Fruit fly (Drosophila melanogaster) whole organism, prepupa: ENCODE results near the gene DPCoAC.
A peak's percentile ranks its signal among the peaks of the same experiment; 100 is the strongest.

Source experiments
- CG10631 ChIP-seq: fragments of 200-800 bp; sonication (Bioruptor generic); optimal IDR thresholded peaks from 2 replicates; lab custom pipeline; 2016; ENCODE audit warnings: missing biosample characterization, missing genetic modification characterization
- CG11294 ChIP-seq: fragments of 200-800 bp; sonication (Bioruptor generic); IDR thresholded peaks from 2 replicates; pipeline ENCODE4 v1.3.6; 2022; ENCODE audit warnings: missing biosample characterization, missing genetic modification characterization
- CG11762 ChIP-seq: fragments of 200-800 bp; sonication (Bioruptor generic); optimal IDR thresholded peaks from 3 replicates; lab custom pipeline; 2016; ENCODE audit warnings: missing biosample characterization, missing genetic modification characterization; ENCODE audit not compliant: insufficient read depth
- CG11902 ChIP-seq: fragments of 200-800 bp; sonication (Bioruptor generic); optimal IDR thresholded peaks from 3 replicates; lab custom pipeline; 2016; ENCODE audit warnings: missing biosample characterization, missing genetic modification characterization
- CG1621 ChIP-seq: fragments of 200-800 bp; sonication (Bioruptor generic); optimal IDR thresholded peaks from 3 replicates; lab custom pipeline; 2018; ENCODE audit warnings: missing biosample characterization, mild to moderate bottlenecking, missing genetic modification characterization
- CG16779 ChIP-seq: fragments of 200-800 bp; sonication (Bioruptor generic); optimal IDR thresholded peaks from 3 replicates; lab custom pipeline; 2017; ENCODE audit warnings: missing biosample characterization, mild to moderate bottlenecking, missing genetic modification characterization
- CG3032 ChIP-seq: fragments of 200-800 bp; optimal IDR thresholded peaks from 2 replicates; lab custom pipeline; 2019; ENCODE audit warnings: missing biosample characterization, mild to moderate bottlenecking, missing genetic modification characterization, moderate library complexity
- CG31627 ChIP-seq: fragments of 200-800 bp; sonication (Bioruptor generic); optimal IDR thresholded peaks from 3 replicates; lab custom pipeline; 2016; ENCODE audit warnings: missing biosample characterization, missing genetic modification characterization
- CG32006 ChIP-seq: fragments of 200-800 bp; sonication (Bioruptor generic); optimal IDR thresholded peaks from 3 replicates; lab custom pipeline; 2017; ENCODE audit warnings: missing biosample characterization, mild to moderate bottlenecking, missing genetic modification characterization
- CG34406 ChIP-seq: fragments of 200-800 bp; sonication (Bioruptor generic); optimal IDR thresholded peaks from 3 replicates; lab custom pipeline; 2016; ENCODE audit warnings: missing biosample characterization, missing genetic modification characterization
- CG3919 ChIP-seq: fragments of 200-800 bp; sonication (Bioruptor generic); optimal IDR thresholded peaks from 3 replicates; lab custom pipeline; 2016; ENCODE audit warnings: missing biosample characterization, missing genetic modification characterization
- CG4318 ChIP-seq: fragments of 200-800 bp; sonication (Bioruptor generic); optimal IDR thresholded peaks from 3 replicates; lab custom pipeline; 2017; ENCODE audit warnings: missing biosample characterization, mild to moderate bottlenecking, missing genetic modification characterization
- CG6163 ChIP-seq: fragments of 200-800 bp; sonication (Bioruptor generic); IDR thresholded peaks from 3 replicates; pipeline ENCODE4 v1.3.6; 2022; ENCODE audit warnings: missing biosample characterization, missing genetic modification characterization
- CG6276 ChIP-seq: fragments of 200-800 bp; sonication (Bioruptor generic); optimal IDR thresholded peaks from 2 replicates; lab custom pipeline; 2017; ENCODE audit warnings: missing biosample characterization, mild to moderate bottlenecking, missing genetic modification characterization
- CG6792 ChIP-seq: fragments of 200-800 bp; sonication (Bioruptor generic); optimal IDR thresholded peaks from 3 replicates; lab custom pipeline; 2016; ENCODE audit warnings: missing biosample characterization, missing genetic modification characterization
- CG6808 ChIP-seq: fragments of 200-800 bp; sonication (Bioruptor generic); optimal IDR thresholded peaks from 3 replicates; lab custom pipeline; 2017; ENCODE audit warnings: missing biosample characterization, missing genetic modification characterization, mild to moderate bottlenecking, moderate library complexity, missing genetic modification reagents
- CG6854 ChIP-seq: fragments of 200-800 bp; sonication (Bioruptor generic); optimal IDR thresholded peaks from 2 replicates; lab custom pipeline; 2017; ENCODE audit warnings: missing biosample characterization, mild to moderate bottlenecking, missing genetic modification characterization
- CG8119 ChIP-seq: fragments of 200-800 bp; sonication (Bioruptor generic); IDR thresholded peaks from 3 replicates; pipeline ENCODE4 v1.3.6; 2022; ENCODE audit warnings: missing biosample characterization, missing genetic modification characterization
- CG8319 ChIP-seq: fragments of 200-800 bp; sonication (Bioruptor generic); optimal IDR thresholded peaks from 3 replicates; lab custom pipeline; 2016; ENCODE audit warnings: missing biosample characterization, missing genetic modification characterization
- CG8632 ChIP-seq: fragments of 200-800 bp; sonication (Bioruptor generic); optimal IDR thresholded peaks from 3 replicates; lab custom pipeline; 2016; ENCODE audit warnings: missing biosample characterization, missing genetic modification characterization
- CG9139 ChIP-seq: fragments of 200-800 bp; sonication (Bioruptor generic); optimal IDR thresholded peaks from 3 replicates; lab custom pipeline; 2017; ENCODE audit warnings: missing biosample characterization, mild to moderate bottlenecking, missing genetic modification characterization
- Eip78C ChIP-seq: fragments of 200-800 bp; sonication (Bioruptor generic); peaks from one replicate; lab custom pipeline; 2016; ENCODE audit warnings: missing biosample characterization, missing genetic modification characterization
- Ets96B ChIP-seq: fragments of 200-800 bp; optimal IDR thresholded peaks from 2 replicates; lab custom pipeline; 2019; ENCODE audit warnings: missing biosample characterization, mild to moderate bottlenecking, missing genetic modification characterization, moderate library complexity
- Gug ChIP-seq: fragments of 200-800 bp; sonication (Bioruptor generic); IDR thresholded peaks from 2 replicates; pipeline ENCODE4 v1.3.6; 2022; ENCODE audit warnings: missing biosample characterization, missing genetic modification characterization
- Hr38 ChIP-seq: sonication (Bioruptor generic); optimal IDR thresholded peaks from 2 replicates; lab custom pipeline; 2016; ENCODE audit warnings: missing biosample characterization, missing genetic modification characterization
- Hr39 ChIP-seq: fragments of 200-800 bp; sonication (Bioruptor generic); optimal IDR thresholded peaks from 2 replicates; lab custom pipeline; 2016; ENCODE audit warnings: missing biosample characterization, missing genetic modification characterization
- Hr4 ChIP-seq: fragments of 200-800 bp; sonication (Bioruptor generic); optimal IDR thresholded peaks from 3 replicates; lab custom pipeline; 2016; ENCODE audit warnings: missing biosample characterization, missing genetic modification characterization
- Lpt ChIP-seq: fragments of 200-800 bp; sonication (Bioruptor generic); optimal IDR thresholded peaks from 3 replicates; lab custom pipeline; 2016; ENCODE audit warnings: missing biosample characterization, missing genetic modification characterization
- Met ChIP-seq: fragments of 200-800 bp; sonication (Bioruptor generic); optimal IDR thresholded peaks from 3 replicates; lab custom pipeline; 2016; ENCODE audit warnings: missing biosample characterization, missing genetic modification characterization
- OdsH ChIP-seq: fragments of 200-800 bp; sonication (Bioruptor generic); optimal IDR thresholded peaks from 3 replicates; lab custom pipeline; 2016; ENCODE audit warnings: missing biosample characterization, missing genetic modification characterization
- Smox ChIP-seq: fragments of 200-800 bp; sonication (Bioruptor generic); optimal IDR thresholded peaks from 3 replicates; lab custom pipeline; 2016; ENCODE audit warnings: missing biosample characterization, missing genetic modification characterization
- Sox102F ChIP-seq: fragments of 200-800 bp; sonication (Bioruptor generic); optimal IDR thresholded peaks from 2 replicates; lab custom pipeline; 2016; ENCODE audit warnings: missing biosample characterization, mild to moderate bottlenecking, missing genetic modification characterization
- Sox14 ChIP-seq: fragments of 200-800 bp; sonication (Bioruptor generic); optimal IDR thresholded peaks from 3 replicates; lab custom pipeline; 2016; ENCODE audit warnings: missing biosample characterization, missing genetic modification characterization
- Sox15 ChIP-seq: fragments of 200-800 bp; sonication (Bioruptor generic); optimal IDR thresholded peaks from 3 replicates; lab custom pipeline; 2016; ENCODE audit warnings: missing biosample characterization, missing genetic modification characterization
- achi ChIP-seq: fragments of 200-800 bp; sonication (Bioruptor generic); optimal IDR thresholded peaks from 3 replicates; lab custom pipeline; 2016; ENCODE audit warnings: missing biosample characterization, missing genetic modification characterization
- acj6 ChIP-seq: fragments of 200-800 bp; sonication (Bioruptor generic); optimal IDR thresholded peaks from 3 replicates; lab custom pipeline; 2016; ENCODE audit warnings: missing biosample characterization, missing genetic modification characterization
- cyc ChIP-seq: fragments of 200-800 bp; sonication (Bioruptor generic); optimal IDR thresholded peaks from 3 replicates; lab custom pipeline; 2016; ENCODE audit warnings: missing biosample characterization, missing genetic modification characterization
- dsx ChIP-seq: fragments of 200-800 bp; optimal IDR thresholded peaks from 3 replicates; lab custom pipeline; 2019; ENCODE audit warnings: missing biosample characterization, mild to moderate bottlenecking, missing genetic modification characterization, moderate library complexity; ENCODE audit not compliant: poor library complexity, severe bottlenecking
- eg ChIP-seq: fragments of 200-800 bp; sonication (Bioruptor generic); IDR thresholded peaks from 3 replicates; pipeline ENCODE4 v1.3.6; 2022; ENCODE audit warnings: missing biosample characterization, missing genetic modification characterization
- esn ChIP-seq: fragments of 200-800 bp; sonication (Bioruptor generic); optimal IDR thresholded peaks from 2 replicates; lab custom pipeline; 2016; ENCODE audit warnings: missing biosample characterization, mild to moderate bottlenecking, missing genetic modification characterization, moderate library complexity
- fd59A ChIP-seq: fragments of 200-800 bp; sonication (Bioruptor generic); optimal IDR thresholded peaks from 2 replicates; lab custom pipeline; 2017; ENCODE audit warnings: missing biosample characterization, mild to moderate bottlenecking, missing genetic modification characterization, missing genetic modification reagents
- fkh ChIP-seq: fragments of 200-800 bp; sonication (Bioruptor generic); optimal IDR thresholded peaks from 3 replicates; lab custom pipeline; 2017; ENCODE audit warnings: missing biosample characterization, mild to moderate bottlenecking, missing genetic modification characterization, moderate library complexity
- net ChIP-seq: fragments of 200-800 bp; sonication (Bioruptor generic); optimal IDR thresholded peaks from 3 replicates; lab custom pipeline; 2016; ENCODE audit warnings: missing biosample characterization, missing genetic modification characterization
- pdm3 ChIP-seq: fragments of 200-800 bp; sonication (Bioruptor generic); optimal IDR thresholded peaks from 3 replicates; lab custom pipeline; 2016; ENCODE audit warnings: missing biosample characterization, missing genetic modification characterization
- salr ChIP-seq, 2 experiments: fragments of 200-800 bp; sonication (Bioruptor generic); optimal IDR thresholded peaks; 3 replicates each; lab custom pipeline; 2016 to 2018; ENCODE audit warnings: missing biosample characterization in 2 of 2, missing genetic modification characterization in 2 of 2, mild to moderate bottlenecking in 1 of 2
- spab ChIP-seq: fragments of 200-800 bp; sonication (Bioruptor generic); optimal IDR thresholded peaks from 2 replicates; lab custom pipeline; 2017; ENCODE audit warnings: missing biosample characterization, mild to moderate bottlenecking, missing genetic modification characterization, missing genetic modification reagents
- ss ChIP-seq, 2 experiments: fragments of 200-800 bp; sonication (Bioruptor generic); optimal IDR thresholded peaks; 2 replicates in 1 of 2; 3 replicates in 1 of 2; lab custom pipeline; 2017 to 2018; ENCODE audit warnings: mild to moderate bottlenecking in 2 of 2, missing biosample characterization in 2 of 2, missing genetic modification characterization in 2 of 2, moderate library complexity in 1 of 2
- svp ChIP-seq: fragments of 200-800 bp; sonication (Bioruptor generic); peaks from one replicate; lab custom pipeline; 2016; ENCODE audit warnings: missing biosample characterization, missing genetic modification characterization
- topi ChIP-seq: fragments of 200-800 bp; sonication (Bioruptor generic); optimal IDR thresholded peaks from 3 replicates; lab custom pipeline; 2016; ENCODE audit warnings: missing biosample characterization, missing genetic modification characterization

DPCoAC gene

dm6 chr3R:20581376-20581775, 23.9 kb upstream of the DPCoAC start, which contains the start of gene CG34008:
CG34008 (minus strand) TSS chr3R:20581522.
- TF ChIP-seq CG1621 (tag; lab: Kevin White, UChicago) = no peak
- no peak for TF ChIP-seq spab (GFP tag; lab: Kevin White, UChicago)
- no peak for TF ChIP-seq topi (GFP tag; lab: Kevin White, UChicago)
- TF ChIP-seq acj6 (GFP tag; lab: Kevin White, UChicago) = no peak
- no peak for TF ChIP-seq Sox14 (GFP tag; lab: Kevin White, UChicago)

DNA sequence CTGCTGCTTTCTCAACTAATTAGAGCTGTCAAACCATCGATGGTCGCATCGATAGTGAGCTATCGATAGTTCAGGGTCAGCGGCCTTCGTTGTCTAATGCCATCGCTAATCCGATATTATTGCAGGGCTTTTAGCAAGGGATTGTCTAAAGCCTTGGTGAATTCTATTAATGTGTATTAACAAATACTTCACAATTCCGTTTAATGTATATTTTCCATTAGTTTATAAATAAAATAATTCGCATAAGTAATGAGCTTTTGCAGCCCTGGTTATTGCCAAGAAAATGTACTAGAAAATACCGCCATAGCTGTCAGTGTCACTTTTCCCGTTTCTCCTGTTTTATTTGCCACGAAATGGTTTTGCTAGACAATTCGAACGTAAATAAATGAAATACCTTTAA, 22.3 kb upstream of the DPCoAC start, which contains the start of the genes EloB and Srp14:
TSS of gene EloB (minus strand) at position 35 of the 400 bp plus-strand sequence.
TSS of gene Srp14 (plus strand) at position 300 of the 400 bp plus-strand sequence.
- TF ChIP-seq topi (GFP tag; lab: Kevin White, UChicago) (peak; percentile 78), CG6808 (GFP tag; lab: Kevin White, UChicago) (no peak), CG9139 (no peak), CG31627 (GFP tag; lab: Kevin White, UChicago) (peak; percentile 79), CG11902 (peak; percentile 61), eg (GFP tag; lab: Robert Waterston, UW) (peak; percentile 80), CG8319 (peak; percentile 44), CG16779 (no peak), CG11762 (GFP tag; lab: Kevin White, UChicago) (peak; percentile 44), CG6163 (GFP tag; lab: Robert Waterston, UW) (peak; percentile 77), CG34406 (GFP tag; lab: Kevin White, UChicago) (peak; percentile 60), Eip78C (GFP tag; lab: Kevin White, UChicago) (peak; percentile 93), fd59A (GFP tag; lab: Kevin White, UChicago) (peak; percentile 1), CG3032 (peak; percentile 82), CG11294 (no peak), CG6854 (GFP tag; lab: Kevin White, UChicago) (no peak), Met (GFP tag; lab: Kevin White, UChicago) (no peak), Ets96B (tag; lab: Kevin White, UChicago) (peak; percentile 67), dsx (peak; percentile 69), pdm3 (GFP tag; lab: Kevin White, UChicago) (no peak), ss (GFP tag; optimal IDR thresholded peaks at IDR 0.05; lab: Kevin White, UChicago) (no peak), salr (GFP tag; optimal IDR thresholded peaks at IDR 0.05; lab: Kevin White, UChicago) (no peak), CG4318 (GFP tag; lab: Kevin White, UChicago) (no peak), Gug (GFP tag; lab: Robert Waterston, UW) (peak; percentile 55), CG8119 (peak; percentile 65), Sox15 (GFP tag; lab: Kevin White, UChicago) (peak; percentile 52), CG3919 (GFP tag; lab: Kevin White, UChicago) (no peak), Sox102F (no peak), Lpt (peak; percentile 32), Smox (GFP tag; lab: Kevin White, UChicago) (no peak), CG6276 (GFP tag; lab: Kevin White, UChicago) (no peak), net (no peak), Hr38 (GFP tag; lab: Kevin White, UChicago) (no peak), achi (peak; percentile 100), Hr39 (GFP tag; lab: Kevin White, UChicago) (peak; percentile 85), spab (GFP tag; lab: Kevin White, UChicago) (no peak), CG10631 (no peak), Hr4 (GFP tag; lab: Kevin White, UChicago) (no peak), esn (GFP tag; lab: Kevin White, UChicago) (peak; percentile 89), svp (GFP tag; lab: Kevin White, UChicago) (peak; percentile 96), CG1621 (tag; lab: Kevin White, UChicago) (peak; percentile 47), OdsH (GFP tag; lab: Kevin White, UChicago) (no peak), cyc (GFP tag; lab: Kevin White, UChicago) (peak; percentile 81), CG32006 (GFP tag; lab: Kevin White, UChicago) (no peak), Sox14 (GFP tag; lab: Kevin White, UChicago) (peak; percentile 86), CG6792 (GFP tag; lab: Kevin White, UChicago) (peak; percentile 63), fkh (GFP tag; lab: Kevin White, UChicago) (peak; percentile 59), CG8632 (GFP tag; lab: Kevin White, UChicago) (peak; percentile 55), acj6 (GFP tag; lab: Kevin White, UChicago) (peak; percentile 85)
